Worm (Caenorhabditis elegans): ENCODE results near the gene F55H2.8.

Gene F55H2.8

ce11 chrIII:9504347-9504746 is 9.3 kb upstream of the F55H2.8 start (continued):
- peak; percentile 67; the same call in 1 of the 2 replicates for TF ChIP-seq snpc-1.2 (GFP tag; IDR thresholded peaks at IDR 0.05)
- TF ChIP-seq rbr-2 (tag; optimal IDR thresholded peaks at IDR 0.05), result no peak
- no peak for TF ChIP-seq saeg-2 (GFP tag; IDR thresholded peaks at IDR 0.05)
- no peak for TF ChIP-seq ztf-7 (tag; optimal IDR thresholded peaks at IDR 0.05)
- TF ChIP-seq F49E8.2 (tag; optimal IDR thresholded peaks at IDR 0.05; ENCODE audit: borderline replicate concordance), result no peak
- TF ChIP-seq lin-15B (tag; optimal IDR thresholded peaks at IDR 0.05), result no peak
- TF ChIP-seq attf-4 (tag; optimal IDR thresholded peaks at IDR 0.05), result no peak
- no peak for TF ChIP-seq mes-2 (tag; optimal IDR thresholded peaks at IDR 0.05; ENCODE audit: poor library complexity, severe bottlenecking)
- TF ChIP-seq ztf-11 (tag; optimal IDR thresholded peaks at IDR 0.05), result no peak
- no peak for TF ChIP-seq pqm-1 (tag; optimal IDR thresholded peaks at IDR 0.05)
- TF ChIP-seq dmd-9 (GFP tag; IDR thresholded peaks at IDR 0.05), result 0 out of 2 replicates have a peak, but pooled peaks have one; percentile 28
- peak; percentile 65 for TF ChIP-seq unc-130 (GFP tag; optimal IDR thresholded peaks at IDR 0.05)
- TF ChIP-seq gei-8 (GFP tag; optimal IDR thresholded peaks at IDR 0.05), result no peak
- no peak for TF ChIP-seq nhr-48 (tag; optimal IDR thresholded peaks at IDR 0.05)
- TF ChIP-seq lin-39 (tag; optimal IDR thresholded peaks at IDR 0.05), result no peak
- TF ChIP-seq daf-8 (GFP tag; IDR thresholded peaks at IDR 0.05), result no peak
- no peak for TF ChIP-seq zfp-3 (GFP tag; conservative IDR thresholded peaks at IDR 0.05)
- no peak for TF ChIP-seq D1046.2 (GFP tag; IDR thresholded peaks at IDR 0.05)
- TF ChIP-seq ceh-20 (GFP tag; IDR thresholded peaks at IDR 0.05), result no peak
- TF ChIP-seq Y48G9A.11 (GFP tag; IDR thresholded peaks at IDR 0.05), result peak; percentile 54; the same call in 1 of the 2 replicates
- no peak for TF ChIP-seq F26F4.8 (GFP tag; conservative IDR thresholded peaks at IDR 0.05)
- no peak for TF ChIP-seq hif-1 (tag; optimal IDR thresholded peaks at IDR 0.05)
- TF ChIP-seq R02D3.7 (tag; optimal IDR thresholded peaks at IDR 0.05), result no peak
- TF ChIP-seq lin-38 (GFP tag; IDR thresholded peaks at IDR 0.05), result peak; percentile 61
- no peak for TF ChIP-seq Y75B8A.6 (GFP tag; IDR thresholded peaks at IDR 0.05)

- TF ChIP-seq zip-11 (GFP tag; IDR thresholded peaks at IDR 0.05) (no peak), Y105C5A.15 (GFP tag; IDR thresholded peaks at IDR 0.05) (no peak), vab-7 (GFP tag; IDR thresholded peaks at IDR 0.05) (no peak), lin-13 (GFP tag; optimal IDR thresholded peaks at IDR 0.05) (no peak), ceh-20 (GFP tag; IDR thresholded peaks at IDR 0.05) (no peak), nhr-48 (tag; optimal IDR thresholded peaks at IDR 0.05) (no peak), lim-7 (GFP tag; IDR thresholded peaks at IDR 0.05) (no peak), F49E8.2 (tag; optimal IDR thresholded peaks at IDR 0.05; ENCODE audit: borderline replicate concordance) (no peak), nhr-25 (tag; optimal IDR thresholded peaks at IDR 0.05; ENCODE audit: borderline replicate concordance, insufficient read depth) (no peak), gei-8 (GFP tag; optimal IDR thresholded peaks at IDR 0.05) (no peak), dmd-6 (GFP tag; IDR thresholded peaks at IDR 0.05) (no peak), duxl-1 (tag; optimal IDR thresholded peaks at IDR 0.05; ENCODE audit: poor library complexity) (no peak), mdt-29 (GFP tag; IDR thresholded peaks at IDR 0.05) (no peak), dve-1 (tag; optimal IDR thresholded peaks at IDR 0.05; ENCODE audit: insufficient read depth) (peak; percentile 27), attf-4 (tag; optimal IDR thresholded peaks at IDR 0.05) (no peak), ztf-7 (tag; optimal IDR thresholded peaks at IDR 0.05) (no peak), ceh-32 (tag; optimal IDR thresholded peaks at IDR 0.05; ENCODE audit: poor library complexity) (no peak), daf-12 (tag; optimal IDR thresholded peaks at IDR 0.05) (no peak), zag-1 (tag; optimal IDR thresholded peaks at IDR 0.05) (no peak), madf-9 (GFP tag; conservative IDR thresholded peaks at IDR 0.05) (no peak), unc-62 (GFP tag; optimal IDR thresholded peaks at IDR 0.05 in 1 of 2) (peak in 1 of 2 experiments; percentile 69), unc-62 (tag; optimal IDR thresholded peaks at IDR 0.05) (no peak), nhr-6 (tag; optimal IDR thresholded peaks at IDR 0.05) (peak; percentile 97), ces-1 (GFP tag; optimal IDR thresholded peaks at IDR 0.05) (no peak), aly-2 (tag; optimal IDR thresholded peaks at IDR 0.05) (no peak), ceh-28 (tag; optimal IDR thresholded peaks at IDR 0.05) (no peak), F37D6.2 (tag; optimal IDR thresholded peaks at IDR 0.05) (no peak), madf-5 (GFP tag; IDR thresholded peaks at IDR 0.05) (no peak), nhr-42 (GFP tag; IDR thresholded peaks at IDR 0.05) (no peak), ama-1 (optimal IDR thresholded peaks at IDR 0.05) (peak; percentile 43), pqm-1 (tag; optimal IDR thresholded peaks at IDR 0.05) (peak; percentile 77), saeg-2 (GFP tag; IDR thresholded peaks at IDR 0.05) (no peak), nhr-102 (tag; optimal IDR thresholded peaks at IDR 0.05) (no peak)
Observed at ce11 chrIII:9507799-9508198, 5.9 kb upstream of the F55H2.8 start, which contains the start of gene vha-14. Gene vha-14 (plus strand): TSS chrIII:9508100.
